Worm (Caenorhabditis elegans) whole organism, L1 larva: ENCODE results near the gene C09G12.17.

Experiments used
- aha-1 ChIP-seq: fragments of 150-350 bp; optimal IDR thresholded peaks from 2 replicates; lab custom pipeline; 2014; ENCODE audit warnings: missing biosample characterization, missing genetic modification characterization
- aly-2 ChIP-seq: fragments of 150-350 bp; optimal IDR thresholded peaks from 2 replicates; lab custom pipeline; 2014; ENCODE audit warnings: missing biosample characterization, missing genetic modification characterization
- ama-1 ChIP-seq: fragments of 150-350 bp; optimal IDR thresholded peaks from 2 replicates; lab custom pipeline; 2014
- blmp-1 ChIP-seq: fragments of 150-350 bp; optimal IDR thresholded peaks from 2 replicates; lab custom pipeline; 2014; ENCODE audit warnings: missing biosample characterization, missing genetic modification characterization
- ceh-82 ChIP-seq, 3 experiments: fragments of 150-350 bp in 1 of 3; sonication (generic microtip) in 2 of 3; optimal IDR thresholded peaks; 2 replicates each; lab custom pipeline; 2014 to 2017; ENCODE audit warnings: missing biosample characterization in 3 of 3, missing genetic modification characterization in 3 of 3
- ces-1 ChIP-seq: fragments of 150-350 bp; optimal IDR thresholded peaks from 2 replicates; lab custom pipeline; 2014; ENCODE audit warnings: missing biosample characterization, missing genetic modification reagents, missing genetic modification characterization
- ets-5 ChIP-seq: fragments of 200-800 bp; sonication (Bioruptor generic); IDR thresholded peaks from 2 replicates; pipeline ENCODE4 v1.3.6; 2022; ENCODE audit warnings: missing genetic modification characterization, missing compliant biosample characterization
- hlh-17 ChIP-seq: fragments of 200-800 bp; sonication (Bioruptor generic); optimal IDR thresholded peaks from 2 replicates; lab custom pipeline; 2018; ENCODE audit warnings: missing genetic modification characterization, mild to moderate bottlenecking, missing compliant biosample characterization, moderate library complexity, borderline replicate concordance
- hlh-4 ChIP-seq: sonication (generic microtip); optimal IDR thresholded peaks from 2 replicates; lab custom pipeline; 2016; ENCODE audit warnings: mild to moderate bottlenecking, missing genetic modification characterization, missing compliant biosample characterization
- hpl-2 ChIP-seq: fragments of 150-350 bp; optimal IDR thresholded peaks from 2 replicates; lab custom pipeline; 2014; ENCODE audit warnings: missing biosample characterization, missing genetic modification reagents, missing genetic modification characterization
- lin-15B ChIP-seq: fragments of 150-350 bp; sonication (generic microtip); optimal IDR thresholded peaks from 3 replicates; lab custom pipeline; 2014; ENCODE audit warnings: missing biosample characterization, missing genetic modification characterization
- mdl-1 ChIP-seq, 2 experiments: fragments of 150-350 bp; optimal IDR thresholded peaks; 2 replicates each; lab custom pipeline; 2014 to 2017; ENCODE audit warnings: missing biosample characterization in 2 of 2, missing genetic modification characterization in 2 of 2, inconsistent platforms in 1 of 2
- mef-2 ChIP-seq: fragments of 150-350 bp; optimal IDR thresholded peaks from 2 replicates; lab custom pipeline; 2014; ENCODE audit warnings: missing biosample characterization, missing genetic modification characterization
- mep-1 ChIP-seq: fragments of 150-350 bp; optimal IDR thresholded peaks from 2 replicates; lab custom pipeline; 2014; ENCODE audit warnings: missing biosample characterization, missing genetic modification characterization
- nhr-76 ChIP-seq: sonication (generic microtip); optimal IDR thresholded peaks from 2 replicates; lab custom pipeline; 2017; ENCODE audit warnings: missing biosample characterization, missing genetic modification characterization
- nhr-77 ChIP-seq: fragments of 150-350 bp; optimal IDR thresholded peaks from 2 replicates; lab custom pipeline; 2014; ENCODE audit warnings: missing biosample characterization, missing genetic modification characterization
- nhr-85 ChIP-seq: sonication (generic microtip); peaks from one replicate; lab custom pipeline; 2016; ENCODE audit warnings: missing genetic modification characterization, inconsistent platforms, missing compliant biosample characterization
- nhr-90 ChIP-seq: sonication (generic microtip); optimal IDR thresholded peaks from 2 replicates; lab custom pipeline; 2016; ENCODE audit warnings: mild to moderate bottlenecking, missing genetic modification characterization, missing compliant biosample characterization; ENCODE audit not compliant: poor library complexity
- pqm-1 ChIP-seq: sonication (generic microtip); optimal IDR thresholded peaks from 3 replicates; lab custom pipeline; 2017; ENCODE audit warnings: missing biosample characterization, missing genetic modification characterization
- sup-37 ChIP-seq: fragments of 200-800 bp; sonication (Bioruptor generic); optimal IDR thresholded peaks from 2 replicates; lab custom pipeline; 2018; ENCODE audit warnings: mild to moderate bottlenecking, missing genetic modification characterization, missing compliant biosample characterization
- tlp-1 ChIP-seq: fragments of 150-350 bp; optimal IDR thresholded peaks from 2 replicates; lab custom pipeline; 2014; ENCODE audit warnings: missing biosample characterization, missing genetic modification characterization

Gene C09G12.17

DNA sequence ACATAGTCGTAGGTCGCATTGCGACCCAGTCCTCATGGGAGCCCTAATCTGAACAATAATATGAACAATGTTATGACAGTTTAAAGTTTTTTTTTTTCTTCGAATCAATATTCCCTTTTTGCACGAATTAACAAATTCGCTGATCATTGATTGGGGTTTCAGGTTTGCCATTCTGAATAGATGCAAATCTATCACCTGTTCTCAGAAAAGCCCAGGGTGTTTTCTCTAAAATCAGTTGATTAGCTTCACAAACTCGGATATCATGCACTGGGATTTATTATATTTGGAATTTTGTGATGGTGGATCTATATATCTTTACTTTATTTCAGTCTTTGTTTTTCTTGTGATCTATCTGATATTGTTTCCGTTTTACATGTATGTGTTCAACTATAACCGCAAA lies 42.9 kb downstream of the C09G12.17 start, which contains the start of gene srz-23:
Gene srz-23, plus strand, starts transcription at position 263 of the 400 bp plus-strand sequence.
- TF ChIP-seq hlh-4 (tag; lab: Kevin White, UChicago) (peak; percentile 93), pqm-1 (tag; lab: Kevin White, UChicago) (no peak)

DNA sequence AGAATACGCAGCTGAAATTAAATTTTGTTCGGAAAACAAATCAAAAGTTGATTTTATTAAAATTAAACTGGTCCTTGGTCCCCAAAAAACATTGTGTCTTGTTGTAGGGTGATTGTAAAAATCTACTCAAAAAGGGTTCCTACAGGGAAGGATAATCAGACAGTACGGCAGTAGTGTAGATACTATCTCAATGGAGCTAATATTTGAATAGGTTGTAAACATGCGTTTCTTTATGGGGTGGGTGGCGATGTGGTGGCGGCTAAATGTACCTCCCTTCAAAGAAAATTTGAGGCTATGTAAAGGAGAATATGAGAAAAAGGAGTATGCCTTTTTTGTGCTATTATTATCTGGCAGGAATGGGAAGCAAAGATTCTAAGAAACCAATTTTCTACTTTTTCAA lies 43.7 kb downstream of the C09G12.17 start:
- TF ChIP-seq lin-15B (tag; lab: Kevin White, UChicago), result no peak
- TF ChIP-seq, all 84 proteins: peak for 0

DNA sequence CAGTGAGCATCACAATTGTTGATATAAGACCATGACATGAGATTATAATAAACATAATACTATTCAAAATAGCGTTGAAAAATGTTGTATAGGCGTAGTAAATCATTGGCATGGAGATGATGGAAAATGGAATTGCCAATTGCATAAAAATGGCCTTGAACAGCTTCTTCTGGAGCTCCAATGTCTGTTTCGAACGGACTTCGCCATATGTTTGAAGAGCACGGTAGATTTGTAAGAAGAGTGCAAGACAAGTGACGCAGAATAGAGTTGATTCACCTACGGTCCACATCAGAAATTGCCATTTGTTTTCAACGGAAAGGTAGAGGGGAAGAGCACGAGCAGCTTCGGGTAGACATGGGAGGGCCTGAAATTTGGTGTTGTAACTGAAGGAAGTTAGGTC lies 48.9 kb downstream of the C09G12.17 start:
- TF ChIP-seq blmp-1 (tag; lab: Kevin White, UChicago), result no peak
- no peak for TF ChIP-seq tlp-1
- no peak for TF ChIP-seq nhr-76 (tag; lab: Kevin White, UChicago)
- no peak for TF ChIP-seq mdl-1 (tag; optimal IDR thresholded peaks at IDR 0.05; lab: Kevin White, UChicago)
- TF ChIP-seq nhr-85 (tag; lab: Kevin White, UChicago), result no peak
- TF ChIP-seq sup-37, result no peak
- no peak for TF ChIP-seq hpl-2 (GFP tag; lab: Kevin White, UChicago)
- TF ChIP-seq mef-2 (tag; lab: Kevin White, UChicago), result no peak
- no peak for TF ChIP-seq aly-2 (tag; lab: Kevin White, UChicago)
- no peak for TF ChIP-seq ama-1 (lab: Kevin White, UChicago)
- TF ChIP-seq hlh-4 (tag; lab: Kevin White, UChicago), result no peak
- TF ChIP-seq ces-1 (GFP tag; lab: Kevin White, UChicago), result no peak
- no peak for TF ChIP-seq ets-5 (GFP tag; lab: Robert Waterston, UW)
- no peak for TF ChIP-seq mep-1 (tag; lab: Kevin White, UChicago)
- no peak for TF ChIP-seq nhr-77 (tag; lab: Kevin White, UChicago)
- TF ChIP-seq hlh-17, result no peak
- no peak for TF ChIP-seq nhr-90
- no peak for TF ChIP-seq aha-1 (tag; lab: Kevin White, UChicago)
- TF ChIP-seq ceh-82 (tag; optimal IDR thresholded peaks at IDR 0.05; lab: Kevin White, UChicago), result no peak
